Fruit fly (Drosophila melanogaster) Kc167 (cell line): Measurements from ENCODE around the gene vls.

Experiments used
- Myc ChIP-seq: fragments of >200 bp; optimal IDR thresholded peaks from 2 replicates; lab custom pipeline; 2017; ENCODE audit warnings: missing external identifiers
- Sin3A ChIP-seq: fragments of >200 bp; optimal IDR thresholded peaks from 2 replicates; lab custom pipeline; 2018; ENCODE audit warnings: missing external identifiers
- h ChIP-seq: fragments of >200 bp; optimal IDR thresholded peaks from 3 replicates; lab custom pipeline; 2018; ENCODE audit warnings: missing external identifiers
- insv ChIP-seq: fragments of >200 bp; optimal IDR thresholded peaks from 3 replicates; lab custom pipeline; 2018; ENCODE audit warnings: missing external identifiers
- psq ChIP-seq: fragments of >200 bp; optimal IDR thresholded peaks from 2 replicates; lab custom pipeline; 2017; ENCODE audit warnings: missing external identifiers
- ttk ChIP-seq: sonication (Bioruptor generic); optimal IDR thresholded peaks from 2 replicates; lab custom pipeline; 2017; ENCODE audit warnings: missing external identifiers

The vls gene

DNA sequence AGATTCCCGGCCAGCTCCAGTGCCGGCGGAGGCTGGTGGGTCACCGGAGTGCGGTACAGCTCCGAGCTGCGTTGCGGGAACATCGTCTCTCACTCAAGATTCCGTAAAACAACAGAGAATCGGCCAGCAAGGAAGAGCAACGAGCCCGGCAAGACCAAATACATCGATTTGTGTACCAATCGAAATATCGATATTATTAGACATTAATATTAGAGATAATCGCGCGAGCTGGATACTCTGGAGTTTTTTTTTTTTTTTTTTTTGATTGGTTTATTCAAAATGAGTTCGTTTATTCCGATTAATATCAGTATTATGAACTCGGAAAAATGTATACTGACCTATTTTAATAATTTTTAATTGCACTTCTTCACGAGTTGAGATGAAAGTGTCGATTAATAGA, at the start of gene vls:
vls (minus strand) TSS at position 164 of the 400 bp plus-strand sequence.
- TF ChIP-seq ttk (no peak), Myc (no peak), psq (lab: Kevin White, UChicago) (no peak), h (no peak), Sin3A (lab: Kevin White, UChicago) (no peak), insv (lab: Kevin White, UChicago) (no peak)

DNA sequence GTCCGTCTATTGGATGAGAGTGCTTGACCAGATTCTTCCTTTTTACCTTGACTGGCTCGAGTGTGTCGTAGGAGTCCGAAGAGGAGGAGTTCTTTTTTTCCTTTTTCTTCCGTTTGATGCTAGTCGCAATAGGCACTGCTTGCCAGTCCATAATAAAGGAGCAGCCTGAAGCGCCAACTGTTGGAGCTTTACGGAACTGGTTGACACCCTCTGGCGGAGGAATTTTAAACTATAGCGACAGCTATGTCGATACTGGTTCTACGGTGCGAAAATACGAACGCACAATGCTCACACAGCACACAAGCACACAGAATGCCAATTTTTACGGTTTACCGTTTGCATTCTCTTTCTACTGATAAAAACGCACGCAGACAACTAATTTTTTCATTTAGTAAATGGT, 41.1 kb upstream of the vls start:
- no peak for TF ChIP-seq psq (lab: Kevin White, UChicago)
- no peak for TF ChIP-seq Myc
- TF ChIP-seq h: no peak
- no peak for TF ChIP-seq insv (lab: Kevin White, UChicago)
- no peak for TF ChIP-seq Sin3A (lab: Kevin White, UChicago)
- no peak for TF ChIP-seq ttk

DNA sequence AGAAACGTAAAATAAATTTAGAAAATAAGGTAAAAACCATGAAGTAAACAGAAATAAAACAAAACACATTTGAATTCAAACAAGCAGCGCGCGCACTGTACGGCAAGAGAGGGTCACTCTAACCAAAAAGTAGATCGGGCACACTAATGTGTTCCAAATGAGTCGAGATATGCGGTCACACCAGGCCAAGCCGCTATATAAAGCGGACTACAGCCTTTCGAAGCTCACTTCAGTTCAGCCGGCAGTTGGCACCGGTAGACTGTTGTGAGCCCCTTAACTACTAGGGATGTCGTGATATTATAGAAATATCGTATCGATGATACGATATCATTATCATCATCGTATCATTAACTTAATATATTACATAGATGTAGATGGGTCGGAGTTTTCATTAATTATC, 39.0 kb upstream of the vls start:
- TF ChIP-seq Myc: no peak
- TF ChIP-seq ttk: no peak
- no peak for TF ChIP-seq psq (lab: Kevin White, UChicago)
- no peak for TF ChIP-seq insv (lab: Kevin White, UChicago)
- no peak for TF ChIP-seq Sin3A (lab: Kevin White, UChicago)
- TF ChIP-seq h: no peak

DNA sequence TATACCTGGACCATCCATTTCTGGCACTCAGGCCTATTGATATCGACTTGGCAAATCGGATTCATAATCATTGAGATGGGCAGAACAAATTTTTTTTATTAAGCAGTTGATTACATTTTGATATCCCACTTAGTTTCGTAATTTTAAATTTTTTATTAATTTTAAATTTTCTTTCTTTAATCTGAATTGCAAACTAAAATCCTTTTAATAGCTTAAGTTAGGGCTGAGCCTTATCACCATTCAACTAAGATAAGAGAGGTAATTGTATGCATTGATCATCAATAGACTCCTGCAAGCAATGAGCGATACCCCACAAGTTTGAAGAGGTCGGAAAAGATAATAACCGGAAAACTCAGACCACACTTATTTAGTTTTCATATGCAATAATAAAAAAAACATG, 38.6 kb upstream of the vls start, which contains the start of gene CG13970:
CG13970 (minus strand) TSS at position 101 of the 400 bp plus-strand sequence.
- TF ChIP-seq psq (lab: Kevin White, UChicago): no peak
- no peak for TF ChIP-seq Sin3A (lab: Kevin White, UChicago)
- TF ChIP-seq h: no peak
- no peak for TF ChIP-seq ttk
- TF ChIP-seq Myc: no peak
- TF ChIP-seq insv (lab: Kevin White, UChicago): no peak

DNA sequence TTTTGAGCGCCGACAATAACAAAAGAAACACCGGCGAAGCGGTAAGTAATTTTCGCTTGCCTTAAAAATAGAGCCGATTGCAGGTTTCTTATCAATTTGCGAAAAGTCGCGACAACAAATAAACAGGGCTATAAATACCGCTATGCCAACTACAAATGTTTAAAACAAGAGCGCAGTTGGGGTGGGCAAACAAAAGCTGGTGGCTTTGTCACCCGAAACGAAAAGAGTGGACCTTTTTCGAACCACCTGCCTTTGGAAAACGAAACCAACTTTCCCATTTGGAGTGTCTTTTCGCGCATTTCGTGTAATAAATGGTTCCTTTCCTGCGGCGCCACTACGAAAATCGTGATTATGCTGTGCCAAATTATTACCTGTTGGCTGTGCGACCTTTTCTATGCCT, 32.7 kb upstream of the vls start:
- TF ChIP-seq psq (lab: Kevin White, UChicago) (no peak), Myc (no peak), insv (lab: Kevin White, UChicago) (no peak)

DNA sequence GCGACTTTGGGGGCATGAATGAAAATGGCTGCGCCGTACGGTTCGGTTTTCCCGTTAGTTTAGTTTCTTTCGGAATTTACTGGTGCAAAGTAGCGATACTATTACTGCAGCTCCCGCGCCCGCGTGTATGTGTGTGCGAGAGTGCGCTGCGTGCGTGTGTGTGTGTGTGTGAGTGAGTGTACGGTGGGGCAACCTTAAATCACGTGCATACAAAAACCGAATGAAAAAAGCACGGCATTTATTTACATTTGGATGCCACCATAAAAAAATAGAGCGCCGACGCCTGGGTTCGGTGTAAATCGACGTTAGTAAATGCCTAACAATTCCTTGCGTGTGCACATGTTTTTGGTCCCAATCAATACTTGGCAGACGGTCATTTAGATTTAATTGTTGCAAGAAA, 32.3 kb upstream of the vls start:
- no peak for TF ChIP-seq psq (lab: Kevin White, UChicago)
- TF ChIP-seq ttk: no peak
- TF ChIP-seq h: no peak
- TF ChIP-seq Sin3A (lab: Kevin White, UChicago): no peak
- TF ChIP-seq Myc: no peak
- no peak for TF ChIP-seq insv (lab: Kevin White, UChicago)

DNA sequence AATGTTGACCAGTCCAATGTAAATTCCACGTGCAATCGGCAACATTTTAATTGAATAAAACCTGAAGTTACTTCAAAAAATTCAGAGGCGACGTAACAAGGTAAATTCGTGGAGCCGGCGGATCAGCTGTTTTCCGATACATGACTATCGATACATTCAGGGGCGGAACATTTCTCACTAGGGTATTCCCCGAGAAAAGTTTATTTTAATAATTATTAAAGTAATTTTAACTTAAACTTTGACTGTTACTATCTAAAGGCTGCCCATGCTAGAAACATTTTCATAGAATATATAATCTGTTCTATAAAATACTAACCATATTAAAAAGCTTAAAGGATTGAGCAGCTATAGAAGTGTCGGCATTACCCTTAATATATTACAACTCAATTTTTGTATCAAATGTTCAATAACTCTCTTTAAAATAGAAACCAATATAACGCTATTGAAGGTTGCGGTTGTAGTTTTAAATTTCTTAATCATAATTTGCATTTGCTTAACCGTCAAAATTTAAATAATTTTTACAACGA, 31.7 kb upstream of the vls start, which contains the start of the genes mRpS18B and Kua:
mRpS18B (minus strand) TSS at position 149 of the 527 bp plus-strand sequence.
Kua (plus strand) TSS at position 477 of the 527 bp plus-strand sequence.
- no peak for TF ChIP-seq Myc
- TF ChIP-seq h: no peak
- TF ChIP-seq ttk: no peak
- no peak for TF ChIP-seq psq (lab: Kevin White, UChicago)
- TF ChIP-seq Sin3A (lab: Kevin White, UChicago): no peak
- TF ChIP-seq insv (lab: Kevin White, UChicago): no peak

DNA sequence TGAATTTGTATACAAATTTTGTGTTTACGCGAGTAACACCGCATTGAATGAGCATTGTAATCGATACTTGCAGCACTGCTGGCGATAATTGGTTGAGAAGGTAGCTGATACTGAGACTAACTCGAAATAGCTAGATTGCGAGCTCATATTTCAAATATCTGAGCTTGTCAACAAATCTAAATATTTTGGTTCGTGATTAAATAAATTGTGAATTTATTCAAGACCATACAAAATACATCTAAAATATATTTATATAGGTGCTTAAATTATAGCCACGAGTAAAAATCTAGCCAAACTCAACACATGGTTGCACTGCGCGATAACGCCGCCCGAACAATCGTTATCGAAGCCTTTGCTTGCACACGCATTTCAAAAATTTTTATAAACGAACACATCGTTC, 28.3 kb upstream of the vls start, which contains the start of the genes Taf13 and nesd:
Taf13 (minus strand) TSS at position 56 of the 400 bp plus-strand sequence.
nesd (plus strand) TSS at position 179 of the 400 bp plus-strand sequence.
- TF ChIP-seq psq (lab: Kevin White, UChicago) (no peak), insv (lab: Kevin White, UChicago) (no peak), ttk (no peak), h (no peak), Myc (no peak), Sin3A (lab: Kevin White, UChicago) (no peak)

DNA sequence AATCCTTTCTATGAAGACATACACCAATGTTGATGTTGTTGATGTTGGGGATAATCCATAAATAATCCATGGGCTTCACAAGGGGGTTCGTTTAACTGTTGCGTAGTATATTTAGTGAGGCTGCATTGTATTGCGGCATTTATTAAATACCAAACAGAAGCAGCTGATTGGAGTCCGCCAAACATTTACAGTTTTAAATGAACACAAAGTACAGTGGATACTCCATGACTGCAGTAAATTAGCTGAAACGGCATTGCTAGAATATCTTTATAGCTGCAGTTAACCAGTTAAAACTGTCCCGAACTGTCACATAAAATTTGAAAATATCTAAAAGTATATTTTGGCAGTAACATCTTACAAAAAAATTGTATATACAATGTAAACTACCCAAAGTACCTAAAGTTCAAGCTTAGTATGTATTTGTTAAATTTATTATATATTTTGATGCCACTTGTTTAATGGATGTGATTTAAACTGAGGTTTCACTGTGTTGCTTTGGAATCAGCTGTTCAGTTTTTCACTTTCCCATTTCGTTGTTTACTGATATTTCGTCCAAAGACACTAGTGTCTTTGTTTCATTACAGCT, 25.7 kb upstream of the vls start, which contains the start of the genes CG10747 and Pyroxd1:
CG10747 (minus strand) TSS at position 255 of the 586 bp plus-strand sequence.
Pyroxd1 (plus strand) TSS at position 342 of the 586 bp plus-strand sequence.
- no peak for TF ChIP-seq psq (lab: Kevin White, UChicago)

DNA sequence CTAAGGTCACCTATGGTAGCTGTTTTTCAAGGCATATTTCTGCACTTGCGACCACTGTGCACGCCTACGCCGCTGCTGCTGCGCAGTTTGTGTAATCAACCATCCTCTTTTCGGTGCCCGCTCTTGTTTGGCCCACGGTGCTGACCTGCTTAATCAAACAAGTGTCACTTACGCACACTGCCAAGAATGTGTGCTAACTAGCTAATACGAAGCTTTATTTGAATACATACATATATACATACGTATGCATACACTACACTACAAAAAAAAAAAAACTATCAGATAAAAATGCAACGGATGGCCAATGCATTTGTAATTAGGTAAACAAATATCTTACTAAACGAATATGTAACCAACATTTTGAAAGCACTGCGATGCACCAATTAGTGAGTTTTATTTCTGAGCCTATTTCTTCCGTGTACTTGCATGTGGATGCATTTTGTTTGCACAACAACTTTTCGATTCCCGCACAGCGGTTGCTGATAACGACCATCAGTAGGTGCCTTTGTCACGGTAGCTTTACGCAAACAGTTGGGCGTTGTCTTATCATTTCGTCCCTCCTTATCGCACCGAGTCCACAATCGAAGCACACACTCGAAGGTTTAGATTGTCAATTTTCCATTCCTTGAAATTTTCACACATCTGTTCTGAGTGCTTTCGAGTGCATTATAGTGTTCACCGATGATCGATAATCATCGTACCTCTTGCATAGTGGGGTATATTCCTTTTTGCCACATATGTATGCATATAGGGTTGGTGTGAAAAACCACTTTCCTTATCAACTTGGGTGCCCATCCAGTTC, 21.0 kb upstream of the vls start:
- TF ChIP-seq Sin3A (lab: Kevin White, UChicago): no peak
- no peak for TF ChIP-seq ttk
- no peak for TF ChIP-seq h
- no peak for TF ChIP-seq insv (lab: Kevin White, UChicago)
- TF ChIP-seq psq (lab: Kevin White, UChicago): no peak
- TF ChIP-seq Myc: no peak

DNA sequence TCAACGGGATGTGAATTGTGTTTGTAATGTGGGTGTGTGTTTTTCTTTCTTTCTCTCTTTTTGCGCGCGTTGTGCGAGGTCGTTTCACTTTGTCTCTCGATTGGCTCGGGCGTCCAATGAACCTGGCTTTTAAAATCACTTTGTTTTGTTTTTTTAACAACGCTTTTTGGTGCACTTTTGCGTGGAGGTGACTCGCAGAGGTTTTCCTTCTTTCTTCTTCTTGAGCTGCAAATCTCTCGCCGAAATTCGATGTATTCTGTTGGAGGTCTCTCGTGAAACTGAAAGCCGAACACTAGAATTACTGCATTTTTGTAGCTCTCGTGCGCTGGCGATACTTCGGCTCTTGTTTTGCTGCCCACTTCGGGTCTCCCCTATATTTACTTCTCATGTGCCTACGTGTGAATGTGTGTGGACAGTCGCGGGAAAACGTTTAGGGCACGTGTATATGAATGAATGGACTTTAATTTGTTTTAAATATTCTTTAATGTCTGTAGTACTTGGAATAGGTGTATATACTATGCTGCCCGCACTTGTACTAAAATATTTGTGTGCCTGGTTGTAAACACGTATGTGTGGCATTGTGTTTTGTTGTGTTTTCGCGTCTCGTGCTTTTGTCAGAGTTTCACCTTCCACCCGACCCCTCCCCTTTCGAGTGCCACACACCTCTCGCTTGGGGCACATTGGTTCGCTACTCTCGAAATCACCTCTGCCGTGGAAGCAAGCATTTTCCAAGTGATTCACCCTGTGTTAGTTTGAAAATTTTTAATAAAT, 19.5 kb upstream of the vls start, which contains the start of gene fok:
fok (minus strand) TSS at position 286 of the 771 bp plus-strand sequence.
- no peak for TF ChIP-seq h

DNA sequence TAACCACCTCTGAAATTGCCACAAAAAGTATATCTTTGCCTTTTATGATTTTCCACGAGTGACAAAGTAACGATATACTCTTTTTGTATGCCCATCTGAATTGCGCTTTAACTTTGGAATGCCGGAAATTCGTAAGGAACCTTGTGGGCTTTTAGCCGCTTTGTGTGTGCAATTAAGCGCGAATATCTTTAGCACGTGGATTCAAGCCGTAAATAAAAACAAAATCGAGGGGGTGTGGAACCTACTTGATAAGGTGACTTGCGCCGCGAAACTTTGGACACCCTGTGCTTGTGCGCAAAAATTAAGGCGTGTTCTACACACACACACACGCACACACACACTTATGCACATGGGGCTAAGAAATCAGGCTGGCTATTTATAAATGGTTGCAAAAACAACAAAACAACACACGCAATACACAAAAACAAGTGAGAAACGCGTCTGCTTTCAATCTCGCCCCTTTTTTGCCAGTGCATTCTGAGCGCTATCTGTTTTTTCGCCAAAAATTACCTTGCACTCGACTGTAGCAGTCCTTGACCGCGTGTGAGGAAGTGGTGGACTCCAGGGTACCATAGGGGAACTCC, 18.7 kb upstream of the vls start:
- no peak for TF ChIP-seq psq (lab: Kevin White, UChicago)
- no peak for TF ChIP-seq ttk
- TF ChIP-seq h: no peak
- TF ChIP-seq Sin3A (lab: Kevin White, UChicago): no peak
- TF ChIP-seq insv (lab: Kevin White, UChicago): no peak
- no peak for TF ChIP-seq Myc
